Fruit fly (Drosophila melanogaster): ENCODE data around the gene SPE.
A peak's percentile ranks its signal among the peaks of the same experiment; 100 is the strongest.

SPE gene

DNA sequence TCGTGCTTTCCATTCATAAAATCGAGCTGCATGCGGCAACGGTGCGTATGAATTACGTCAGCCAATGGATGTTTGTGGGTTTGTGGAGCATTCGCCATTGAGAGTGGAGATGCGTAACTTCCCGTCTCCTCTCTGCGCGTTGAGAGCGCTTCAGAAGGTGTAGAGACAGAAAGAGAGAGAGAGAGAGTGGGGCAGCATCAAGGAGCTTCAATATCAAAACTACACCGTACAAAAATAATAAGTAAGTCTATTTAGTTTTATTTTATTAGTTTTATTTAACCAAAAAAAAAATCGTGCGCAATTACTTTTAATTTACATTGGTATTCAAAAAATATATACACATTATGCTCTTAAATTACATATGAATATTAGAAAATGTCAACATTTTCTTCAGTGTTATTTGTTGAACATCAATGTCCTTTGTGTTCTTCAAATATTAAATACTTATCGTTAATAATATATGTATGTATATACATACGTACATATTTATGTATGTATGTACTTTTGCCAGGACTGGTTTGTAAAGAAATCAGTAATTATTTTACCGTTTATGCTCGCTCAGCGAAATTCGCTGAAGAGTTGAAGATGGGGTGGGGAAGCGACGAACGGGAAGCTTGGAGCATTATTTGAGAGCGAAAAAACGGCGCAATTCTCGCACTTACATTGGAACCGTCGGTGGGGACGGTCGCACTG, 36.8 kb downstream of the SPE start, which contains the start of gene CG10365 (continued):
- TF ChIP-seq Camta (GFP tag; optimal IDR thresholded peaks at IDR 0.05) = peak; percentile 17
- no peak for TF ChIP-seq fd64A (GFP tag; optimal IDR thresholded peaks at IDR 0.05)
- peak; percentile 72 for TF ChIP-seq CG17612 (GFP tag; IDR thresholded peaks at IDR 0.05)
- peak; percentile 17 for TF ChIP-seq CG1529 (GFP tag; optimal IDR thresholded peaks at IDR 0.05)
- TF ChIP-seq CG1024 (GFP tag; IDR thresholded peaks at IDR 0.05) = peak; percentile 60
- TF ChIP-seq CG4730 (GFP tag; IDR thresholded peaks at IDR 0.05) = peak; percentile 68
- peak; percentile 67 for TF ChIP-seq CG14710 (tag; optimal IDR thresholded peaks at IDR 0.05)
- TF ChIP-seq CG18011 (GFP tag; optimal IDR thresholded peaks at IDR 0.05) = peak; percentile 34
- peak; percentile 78 to 89 for TF ChIP-seq Trl (optimal IDR thresholded peaks at IDR 0.05)
- TF ChIP-seq Trl (GFP tag; optimal IDR thresholded peaks at IDR 0.05) = no peak
- no peak for TF ChIP-seq zen2 (GFP tag; IDR thresholded peaks at IDR 0.05; ENCODE audit: partially characterized antibody)
- no peak for TF ChIP-seq Dp (GFP tag; optimal IDR thresholded peaks at IDR 0.05)
- 0 out of 2 replicates have a peak, but pooled peaks have one; percentile 50 for TF ChIP-seq cas (GFP tag; IDR thresholded peaks at IDR 0.05)
- TF ChIP-seq ase (GFP tag; IDR thresholded peaks at IDR 0.05) = peak; percentile 58; the same call in 1 of the 3 replicates
- TF ChIP-seq btn (GFP tag; optimal IDR thresholded peaks at IDR 0.05) = no peak
- peak; percentile 49 for TF ChIP-seq Six4 (GFP tag; optimal IDR thresholded peaks at IDR 0.05)
- peak; percentile 93 for TF ChIP-seq CG31441 (GFP tag; IDR thresholded peaks at IDR 0.05)
- no peak for TF ChIP-seq jing (GFP tag; optimal IDR thresholded peaks at IDR 0.05)
- peak; percentile 87 for TF ChIP-seq HHEX (GFP tag; optimal IDR thresholded peaks at IDR 0.05)
- TF ChIP-seq D19A (tag; optimal IDR thresholded peaks at IDR 0.05) = peak; percentile 76
- TF ChIP-seq danr (GFP tag; IDR thresholded peaks at IDR 0.05) = peak; percentile 50; the same call in 1 of the 2 replicates
- peak in 1 of 2 experiments; percentile 96 for TF ChIP-seq Pdp1 (GFP tag; optimal IDR thresholded peaks at IDR 0.05)
- TF ChIP-seq wor (GFP tag; IDR thresholded peaks at IDR 0.05) = peak; percentile 57
- TF ChIP-seq CG17568 (GFP tag; optimal IDR thresholded peaks at IDR 0.05) = peak; percentile 55
- TF ChIP-seq CG4820 (GFP tag; optimal IDR thresholded peaks at IDR 0.05) = peak; percentile 49
- TF ChIP-seq CG3838 (GFP tag; optimal IDR thresholded peaks at IDR 0.05) = peak; percentile 6
- peak; percentile 84 for TF ChIP-seq CG17385 (GFP tag; optimal IDR thresholded peaks at IDR 0.05)
- peak; percentile 82 for TF ChIP-seq H2.0 (GFP tag; IDR thresholded peaks at IDR 0.05)
- peak; percentile 70 for TF ChIP-seq CG12769 (tag; optimal IDR thresholded peaks at IDR 0.05)
- TF ChIP-seq CG9727 (GFP tag; optimal IDR thresholded peaks at IDR 0.05) = peak; percentile 92
- peak; percentile 61 for TF ChIP-seq zen (tag; optimal IDR thresholded peaks at IDR 0.05)
- TF ChIP-seq Nf-YB (GFP tag; optimal IDR thresholded peaks at IDR 0.05) = peak; percentile 77
- TF ChIP-seq MTF-1 (GFP tag; optimal IDR thresholded peaks at IDR 0.05; ENCODE audit: borderline replicate concordance) = peak; percentile 58
- peak; percentile 62; the same call in 2 of the 3 replicates for TF ChIP-seq C15 (GFP tag; IDR thresholded peaks at IDR 0.05)
- peak; percentile 88 for TF ChIP-seq ranshi (GFP tag; IDR thresholded peaks at IDR 0.05)
- TF ChIP-seq CG32767 (GFP tag; IDR thresholded peaks at IDR 0.05) = peak; percentile 88
- TF ChIP-seq CG31388 (GFP tag; optimal IDR thresholded peaks at IDR 0.05) = peak; percentile 32
- no peak for TF ChIP-seq gt (GFP tag; IDR thresholded peaks at IDR 0.05)
- peak; percentile 61 for TF ChIP-seq D19B (GFP tag; optimal IDR thresholded peaks at IDR 0.05)
- TF ChIP-seq tin (GFP tag; optimal IDR thresholded peaks at IDR 0.05) = peak; percentile 67
- no peak for TF ChIP-seq usp (GFP tag; optimal IDR thresholded peaks at IDR 0.05)
- TF ChIP-seq caup (GFP tag; optimal IDR thresholded peaks at IDR 0.05; ENCODE audit: severe bottlenecking) = peak; percentile 73
- TF ChIP-seq schlank (tag; optimal IDR thresholded peaks at IDR 0.05) = no peak
- peak; percentile 61; the same call in 1 of the 2 replicates for TF ChIP-seq Awh (GFP tag; IDR thresholded peaks at IDR 0.05)
- peak; percentile 77 for TF ChIP-seq B-H1 (GFP tag; IDR thresholded peaks at IDR 0.05)
- peak; percentile 76 for TF ChIP-seq CG12155 (GFP tag; optimal IDR thresholded peaks at IDR 0.05)
- TF ChIP-seq CG15011 (GFP tag; optimal IDR thresholded peaks at IDR 0.05) = peak; percentile 87
- TF ChIP-seq sima (GFP tag; optimal IDR thresholded peaks at IDR 0.05) = no peak
- peak; percentile 93 for TF ChIP-seq CoRest (tag; optimal IDR thresholded peaks at IDR 0.05)
- TF ChIP-seq Fer1 (GFP tag; optimal IDR thresholded peaks at IDR 0.05) = peak; percentile 89
